Fruit fly (Drosophila melanogaster): ENCODE data around the gene Cht6.

DNA sequence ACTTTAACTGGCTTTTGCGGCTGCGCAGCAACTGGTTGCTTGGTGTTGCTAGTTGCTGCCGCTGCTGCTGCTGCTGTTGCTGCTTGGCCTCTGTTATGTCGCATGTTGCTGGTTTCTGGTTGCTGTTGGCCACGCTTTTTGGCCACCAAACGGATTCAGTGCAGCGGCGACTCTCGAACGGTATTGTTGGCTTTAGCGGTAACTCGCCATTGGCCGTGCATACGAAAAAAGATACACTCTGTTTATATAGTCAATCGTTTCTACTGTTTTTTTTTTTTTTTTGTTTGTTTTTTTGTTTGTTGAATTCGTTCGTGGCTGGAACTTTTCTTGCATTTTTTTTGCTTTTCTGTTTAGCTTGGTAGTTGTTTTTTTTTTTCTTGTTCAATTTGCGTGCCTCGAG, at the start of gene Cht6:
- TF ChIP-seq CTCF (optimal IDR thresholded peaks at IDR 0.05) (no peak), CG8478 (optimal IDR thresholded peaks at IDR 0.05) (no peak)
